Worm (Caenorhabditis elegans) whole organism, L3 larva: ENCODE measurements around the gene C49H3.3.

Source experiments
- R02D3.7 ChIP-seq: fragments of 150-350 bp; optimal IDR thresholded peaks from 2 replicates; lab custom pipeline; 2014; ENCODE audit warnings: missing biosample characterization, missing genetic modification characterization
- ZK546.5 ChIP-seq: sonication (generic microtip); optimal IDR thresholded peaks from 2 replicates; lab custom pipeline; 2017; ENCODE audit warnings: missing biosample characterization, missing genetic modification characterization
- aly-2 ChIP-seq: fragments of 150-350 bp; optimal IDR thresholded peaks from 2 replicates; lab custom pipeline; 2014; ENCODE audit warnings: missing biosample characterization, missing genetic modification characterization
- ama-1 ChIP-seq: fragments of 150-350 bp; optimal IDR thresholded peaks from 2 replicates; lab custom pipeline; 2018
- ceh-16 ChIP-seq: sonication (generic microtip); optimal IDR thresholded peaks from 2 replicates; lab custom pipeline; 2017; ENCODE audit warnings: missing biosample characterization, missing genetic modification characterization
- ceh-82 ChIP-seq: fragments of 150-350 bp; optimal IDR thresholded peaks from 2 replicates; lab custom pipeline; 2014; ENCODE audit warnings: missing biosample characterization, missing genetic modification characterization
- ceh-9 ChIP-seq: sonication (generic microtip); optimal IDR thresholded peaks from 2 replicates; lab custom pipeline; 2018; ENCODE audit warnings: missing biosample characterization, missing genetic modification characterization
- daf-12 ChIP-seq: fragments of 150-350 bp; optimal IDR thresholded peaks from 2 replicates; lab custom pipeline; 2014; ENCODE audit warnings: missing biosample characterization, missing genetic modification reagents, missing genetic modification characterization
- egl-27 ChIP-seq: sonication (generic microtip); optimal IDR thresholded peaks from 4 replicates; lab custom pipeline; 2017; ENCODE audit warnings: missing biosample characterization, missing genetic modification reagents, missing genetic modification characterization
- egl-5 ChIP-seq: fragments of 150-350 bp; optimal IDR thresholded peaks from 2 replicates; lab custom pipeline; 2017; ENCODE audit warnings: missing biosample characterization, missing genetic modification reagents, missing genetic modification characterization, inconsistent platforms
- elt-2 ChIP-seq: sonication (generic microtip); optimal IDR thresholded peaks from 2 replicates; lab custom pipeline; 2016; ENCODE audit warnings: missing genetic modification reagents, mild to moderate bottlenecking, missing genetic modification characterization, missing compliant biosample characterization
- elt-3 ChIP-seq, 3 experiments: fragments of 150-350 bp in 1 of 3; sonication (generic microtip) in 2 of 3; optimal IDR thresholded peaks; 2 replicates in 2 of 3; 4 replicates in 1 of 3; lab custom pipeline; 2014 to 2017; ENCODE audit warnings: missing biosample characterization in 3 of 3, missing genetic modification characterization in 3 of 3
- eor-1 ChIP-seq, 2 experiments: fragments of 150-350 bp; optimal IDR thresholded peaks; 2 replicates each; lab custom pipeline; 2014 to 2018; ENCODE audit warnings: missing biosample characterization in 2 of 2, missing genetic modification characterization in 2 of 2
- fkh-10 ChIP-seq: sonication (generic microtip); optimal IDR thresholded peaks from 2 replicates; lab custom pipeline; 2017; ENCODE audit warnings: missing biosample characterization, missing genetic modification reagents, missing genetic modification characterization
- fkh-2 ChIP-seq: fragments of 150-350 bp; optimal IDR thresholded peaks from 2 replicates; lab custom pipeline; 2014; ENCODE audit warnings: missing biosample characterization, missing genetic modification reagents, missing genetic modification characterization
- hmg-11 ChIP-seq: sonication (generic microtip); optimal IDR thresholded peaks from 2 replicates; lab custom pipeline; 2016; ENCODE audit warnings: missing genetic modification characterization, missing compliant biosample characterization
- jun-1 ChIP-seq: fragments of 150-350 bp; optimal IDR thresholded peaks from 2 replicates; lab custom pipeline; 2014; ENCODE audit warnings: missing biosample characterization, missing genetic modification reagents, missing genetic modification characterization
- lin-15B ChIP-seq: fragments of 150-350 bp; optimal IDR thresholded peaks from 2 replicates; lab custom pipeline; 2014; ENCODE audit warnings: missing biosample characterization, missing genetic modification characterization
- lin-39 ChIP-seq: fragments of 150-350 bp; optimal IDR thresholded peaks from 2 replicates; lab custom pipeline; 2018; ENCODE audit warnings: missing biosample characterization, missing genetic modification reagents, missing genetic modification characterization
- lsy-12 ChIP-seq: sonication (generic microtip); optimal IDR thresholded peaks from 2 replicates; lab custom pipeline; 2016; ENCODE audit warnings: mild to moderate bottlenecking, missing genetic modification characterization, missing compliant biosample characterization
- mdl-1 ChIP-seq: fragments of 150-350 bp; optimal IDR thresholded peaks from 2 replicates; lab custom pipeline; 2014; ENCODE audit warnings: missing biosample characterization, missing genetic modification characterization
- mml-1 ChIP-seq: fragments of 150-350 bp; sonication (generic microtip); optimal IDR thresholded peaks from 3 replicates; lab custom pipeline; 2014; ENCODE audit warnings: missing biosample characterization, missing genetic modification characterization
- nfya-1 ChIP-seq: sonication (generic microtip); optimal IDR thresholded peaks from 2 replicates; lab custom pipeline; 2017; ENCODE audit warnings: missing genetic modification characterization, mild to moderate bottlenecking, missing compliant biosample characterization, antibody characterized with exemption, moderate library complexity; ENCODE audit not compliant: insufficient read depth
- nhr-12 ChIP-seq: fragments of 150-350 bp; optimal IDR thresholded peaks from 2 replicates; lab custom pipeline; 2014; ENCODE audit warnings: missing biosample characterization, missing genetic modification characterization
- nhr-23 ChIP-seq: fragments of 150-350 bp; optimal IDR thresholded peaks from 2 replicates; lab custom pipeline; 2014; ENCODE audit warnings: missing biosample characterization, missing genetic modification reagents, missing genetic modification characterization
- nhr-237 ChIP-seq: fragments of 150-350 bp; optimal IDR thresholded peaks from 2 replicates; lab custom pipeline; 2014; ENCODE audit warnings: missing biosample characterization, missing genetic modification characterization
- nhr-28 ChIP-seq: fragments of 150-350 bp; optimal IDR thresholded peaks from 2 replicates; lab custom pipeline; 2014; ENCODE audit warnings: missing biosample characterization, missing genetic modification characterization
- nhr-43 ChIP-seq: sonication (generic microtip); optimal IDR thresholded peaks from 2 replicates; lab custom pipeline; 2016; ENCODE audit warnings: mild to moderate bottlenecking, missing genetic modification characterization, missing compliant biosample characterization; ENCODE audit not compliant: poor library complexity, severe bottlenecking
- nhr-67 ChIP-seq: fragments of 150-350 bp; optimal IDR thresholded peaks from 2 replicates; lab custom pipeline; 2014; ENCODE audit warnings: missing biosample characterization, missing genetic modification characterization
- nhr-76 ChIP-seq: fragments of 150-350 bp; sonication (generic microtip); optimal IDR thresholded peaks from 5 replicates; lab custom pipeline; 2014; ENCODE audit warnings: missing biosample characterization, missing genetic modification characterization
- nhr-77 ChIP-seq: fragments of 150-350 bp; optimal IDR thresholded peaks from 2 replicates; lab custom pipeline; 2014; ENCODE audit warnings: missing biosample characterization, missing genetic modification characterization
- pha-4 ChIP-seq: fragments of 150-350 bp; optimal IDR thresholded peaks from 2 replicates; lab custom pipeline; 2014; ENCODE audit warnings: missing biosample characterization, missing genetic modification reagents, missing genetic modification characterization
- pqm-1 ChIP-seq: fragments of 150-350 bp; optimal IDR thresholded peaks from 2 replicates; lab custom pipeline; 2017; ENCODE audit warnings: missing biosample characterization, missing genetic modification characterization, inconsistent platforms
- skn-1 ChIP-seq: fragments of 150-350 bp; optimal IDR thresholded peaks from 2 replicates; lab custom pipeline; 2014; ENCODE audit warnings: missing biosample characterization, missing genetic modification characterization
- snpc-4 ChIP-seq: fragments of 150-350 bp; optimal IDR thresholded peaks from 2 replicates; lab custom pipeline; 2014; ENCODE audit warnings: missing biosample characterization, missing genetic modification characterization
- tbx-2 ChIP-seq: sonication (generic microtip); optimal IDR thresholded peaks from 2 replicates; lab custom pipeline; 2016; ENCODE audit warnings: mild to moderate bottlenecking, missing genetic modification characterization, missing compliant biosample characterization
- unc-39 ChIP-seq: sonication (generic microtip); optimal IDR thresholded peaks from 4 replicates; lab custom pipeline; 2017; ENCODE audit warnings: missing biosample characterization, missing genetic modification characterization
- zag-1 ChIP-seq: fragments of 150-350 bp; optimal IDR thresholded peaks from 2 replicates; lab custom pipeline; 2014; ENCODE audit warnings: missing biosample characterization, missing genetic modification characterization
- ztf-11 ChIP-seq: fragments of 150-350 bp; optimal IDR thresholded peaks from 2 replicates; lab custom pipeline; 2014; ENCODE audit warnings: missing biosample characterization, missing genetic modification characterization
- ztf-4 ChIP-seq: fragments of 150-350 bp; optimal IDR thresholded peaks from 2 replicates; lab custom pipeline; 2014; ENCODE audit warnings: missing biosample characterization, missing genetic modification characterization

Gene C49H3.3

DNA sequence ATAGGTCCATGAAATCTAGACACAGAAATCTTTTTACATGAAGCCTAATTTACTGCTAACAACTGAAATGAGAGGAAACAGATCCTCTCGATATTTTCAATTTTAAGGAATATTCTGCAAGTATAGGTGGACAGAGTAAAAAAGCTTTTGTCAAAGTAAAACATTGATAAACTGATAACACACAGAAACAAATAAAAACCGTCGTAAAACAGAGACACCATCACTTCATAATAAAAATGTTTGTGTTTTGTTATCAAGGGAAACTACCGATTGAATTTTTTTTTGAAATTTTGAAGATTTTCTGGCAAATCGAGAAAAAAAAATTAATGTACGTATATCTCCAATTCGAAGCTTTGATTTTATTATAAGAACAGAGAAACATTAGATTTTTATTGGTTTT, 43.0 kb upstream of the C49H3.3 start:
- peak; percentile 4 for TF ChIP-seq pha-4 (tag; lab: Kevin White, UChicago)
- no peak for TF ChIP-seq nhr-23 (tag; lab: Kevin White, UChicago)
- TF ChIP-seq elt-2 (tag; lab: Kevin White, UChicago) = peak; percentile 55
- TF ChIP-seq egl-5 = no peak

DNA sequence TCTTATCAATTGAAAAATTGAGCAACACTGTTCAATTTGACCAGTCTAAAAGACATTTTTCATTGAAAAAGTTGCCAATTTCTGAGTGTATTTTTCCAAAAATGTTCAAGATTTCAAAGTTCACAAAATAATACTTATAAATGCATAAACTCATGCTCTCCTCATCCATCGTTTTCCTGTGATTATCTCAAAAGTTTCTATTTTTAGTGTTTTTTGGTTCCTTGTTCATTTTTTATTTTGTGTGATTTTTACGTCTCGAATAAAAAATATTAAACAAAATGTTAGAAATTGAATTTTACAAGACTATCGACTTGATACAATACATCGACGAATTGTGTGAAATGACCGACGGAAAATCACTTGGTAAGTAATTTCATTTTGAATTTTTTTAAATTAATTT, 42.4 kb upstream of the C49H3.3 start, which contains the start of gene atic-1:
atic-1 (plus strand) TSS at position 301 of the 400 bp plus-strand sequence.
- TF ChIP-seq snpc-4 (tag; lab: Kevin White, UChicago) (no peak), R02D3.7 (tag; lab: Kevin White, UChicago) (no peak), nhr-12 (tag; lab: Kevin White, UChicago) (no peak), fkh-10 (GFP tag; lab: Kevin White, UChicago) (no peak), hmg-11 (tag; lab: Kevin White, UChicago) (no peak)

DNA sequence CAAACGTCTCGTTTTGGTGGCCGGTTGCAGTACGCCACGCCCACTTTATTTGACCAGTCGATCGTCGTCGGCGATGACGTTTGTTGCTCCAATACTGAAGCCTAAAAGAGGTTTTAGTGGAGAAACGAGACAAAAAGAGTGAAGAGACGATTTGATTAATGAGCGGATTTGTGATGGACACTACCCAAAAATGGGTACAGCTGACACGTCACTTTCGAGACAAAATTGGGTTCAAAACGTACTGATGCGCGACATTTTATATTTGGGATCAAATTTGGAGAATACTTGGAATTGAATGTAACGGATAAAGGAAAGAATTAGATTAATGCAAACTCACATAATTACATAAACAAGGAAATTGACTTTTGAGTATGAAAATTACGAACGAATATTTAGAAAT, 26.7 kb upstream of the C49H3.3 start, which contains the start of gene ilys-4:
ilys-4 (minus strand) TSS at position 101 of the 400 bp plus-strand sequence.
- TF ChIP-seq lin-39 (tag; lab: Kevin White, UChicago) (peak; percentile 62), eor-1 (tag; optimal IDR thresholded peaks at IDR 0.05; lab: Kevin White, UChicago) (no peak)
- TF ChIP-seq, all 47 proteins: peak for 1

DNA sequence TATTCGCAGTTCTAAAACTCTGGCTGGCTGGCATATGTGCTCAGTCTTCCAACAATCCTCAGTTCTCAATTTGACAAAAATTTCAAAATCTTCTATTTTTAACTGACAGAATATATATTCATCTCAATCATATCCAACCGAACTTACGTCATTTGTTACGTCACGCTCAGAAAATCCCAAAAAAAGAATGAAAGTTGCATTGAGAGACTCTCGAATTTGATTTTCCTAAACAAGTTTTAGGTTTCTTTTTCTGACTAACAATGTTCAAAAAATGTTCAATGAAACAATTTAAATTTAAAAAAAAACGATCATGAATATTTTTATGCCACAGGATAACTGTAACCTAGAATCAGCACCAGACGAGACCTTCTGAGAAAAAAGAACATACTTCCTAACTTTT, 26.2 kb upstream of the C49H3.3 start:
- TF ChIP-seq nhr-43 = no peak
- peak; percentile 74 for TF ChIP-seq fkh-10 (GFP tag; lab: Kevin White, UChicago)

DNA sequence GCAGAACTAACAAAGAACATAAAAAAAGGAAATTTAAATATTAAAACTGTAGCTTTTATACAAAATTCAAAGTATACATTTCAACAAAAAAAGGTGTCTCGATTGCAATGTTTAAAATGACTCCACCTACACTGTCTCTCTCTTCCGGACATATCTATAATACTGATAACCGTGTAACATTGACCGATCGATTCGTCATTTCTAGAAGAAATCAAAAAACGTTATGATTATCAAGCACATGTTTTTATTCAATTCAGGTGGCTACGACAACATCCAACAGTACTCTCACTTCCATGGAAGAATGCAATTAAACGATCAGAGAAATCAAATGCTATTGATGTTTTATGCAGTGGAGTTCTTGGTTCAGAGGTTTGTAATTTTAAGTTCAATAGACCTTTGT, 25.7 kb upstream of the C49H3.3 start:
- no peak for TF ChIP-seq daf-12
- TF ChIP-seq unc-39 (tag; lab: Kevin White, UChicago) = no peak
- TF ChIP-seq lsy-12 = no peak
- peak; percentile 75 for TF ChIP-seq pqm-1
- TF ChIP-seq elt-2 (tag; lab: Kevin White, UChicago) = peak; percentile 79
- no peak for TF ChIP-seq skn-1 (tag; lab: Kevin White, UChicago)
- TF ChIP-seq fkh-2 (tag; lab: Kevin White, UChicago) = no peak
- TF ChIP-seq nhr-67 (tag; lab: Kevin White, UChicago) = no peak
- TF ChIP-seq nhr-23 (tag; lab: Kevin White, UChicago) = no peak
- TF ChIP-seq ztf-4 (tag; lab: Kevin White, UChicago) = no peak
- no peak for TF ChIP-seq zag-1 (tag; lab: Kevin White, UChicago)
- no peak for TF ChIP-seq ZK546.5 (tag; lab: Kevin White, UChicago)
- no peak for TF ChIP-seq hmg-11 (tag; lab: Kevin White, UChicago)
- TF ChIP-seq lin-39 (tag; lab: Kevin White, UChicago) = no peak
- TF ChIP-seq pha-4 (tag; lab: Kevin White, UChicago) = peak; percentile 42
- no peak for TF ChIP-seq elt-3 (tag; optimal IDR thresholded peaks at IDR 0.05; lab: Kevin White, UChicago)
- TF ChIP-seq mml-1 (tag; lab: Kevin White, UChicago) = no peak

DNA sequence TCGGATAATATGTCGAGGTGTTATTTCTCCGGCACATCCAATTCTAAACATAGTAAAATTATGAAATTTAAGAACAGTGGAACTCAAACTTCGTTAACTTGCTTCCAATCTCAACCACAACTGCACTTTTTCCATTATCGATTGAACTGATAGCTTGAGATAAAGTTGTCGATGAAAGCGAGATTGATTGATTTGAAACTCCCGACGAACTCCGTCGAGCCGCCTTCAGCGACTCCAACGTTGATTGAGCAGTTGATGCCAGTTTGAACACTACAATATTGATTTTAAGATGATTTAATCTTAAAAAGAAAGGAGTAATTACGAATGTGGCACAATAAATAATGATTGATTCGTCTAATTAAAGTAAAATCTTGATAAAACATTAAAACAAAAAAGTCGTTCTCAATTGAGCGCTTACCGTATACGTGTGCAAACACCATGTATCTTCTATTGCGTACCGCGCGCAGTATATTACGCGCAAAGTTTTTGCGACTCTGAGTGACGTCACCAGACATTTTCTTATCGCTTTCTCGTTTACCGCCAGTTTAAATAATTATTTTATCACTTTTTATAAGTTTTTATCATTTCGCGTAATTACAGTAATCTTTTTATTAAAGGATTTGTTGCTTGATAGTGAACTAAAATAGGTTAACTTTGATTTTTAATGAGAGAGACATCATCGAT, 21.8 kb upstream of the C49H3.3 start, which contains the start of gene arp-11:
arp-11 (minus strand) TSS at position 51 of the 684 bp plus-strand sequence.
- peak; percentile 53 for TF ChIP-seq snpc-4 (tag; lab: Kevin White, UChicago)
- TF ChIP-seq R02D3.7 (tag; lab: Kevin White, UChicago) = no peak
- TF ChIP-seq skn-1 (tag; lab: Kevin White, UChicago) = no peak
- TF ChIP-seq ceh-9 (tag; lab: Kevin White, UChicago) = no peak
- TF ChIP-seq pha-4 (tag; lab: Kevin White, UChicago) = peak; percentile 92
- peak; percentile 90 for TF ChIP-seq nfya-1 (tag; lab: Kevin White, UChicago)
- TF ChIP-seq ZK546.5 (tag; lab: Kevin White, UChicago) = no peak
- no peak for TF ChIP-seq nhr-67 (tag; lab: Kevin White, UChicago)
- no peak for TF ChIP-seq tbx-2 (tag; lab: Kevin White, UChicago)
- no peak for TF ChIP-seq daf-12
- TF ChIP-seq nhr-23 (tag; lab: Kevin White, UChicago) = peak; percentile 71
- TF ChIP-seq jun-1 (tag; lab: Kevin White, UChicago) = peak; percentile 69
- TF ChIP-seq nhr-77 (tag; lab: Kevin White, UChicago) = no peak
- no peak for TF ChIP-seq elt-3 (tag; optimal IDR thresholded peaks at IDR 0.05; lab: Kevin White, UChicago)
- no peak for TF ChIP-seq ceh-82 (tag; lab: Kevin White, UChicago)
- peak; percentile 54 for TF ChIP-seq lsy-12
- TF ChIP-seq mdl-1 = no peak
- no peak for TF ChIP-seq aly-2
- peak; percentile 70 for TF ChIP-seq lin-15B (tag; lab: Kevin White, UChicago)
- no peak for TF ChIP-seq nhr-28 (tag; lab: Kevin White, UChicago)
- TF ChIP-seq nhr-237 (tag; lab: Kevin White, UChicago) = no peak
- no peak for TF ChIP-seq fkh-2 (tag; lab: Kevin White, UChicago)
- peak; percentile 15 for TF ChIP-seq lin-39 (tag; lab: Kevin White, UChicago)
- TF ChIP-seq ama-1 (lab: Kevin White, UChicago) = no peak
- TF ChIP-seq eor-1 (tag; optimal IDR thresholded peaks at IDR 0.05; lab: Kevin White, UChicago) = no peak
- TF ChIP-seq nhr-12 (tag; lab: Kevin White, UChicago) = no peak
- no peak for TF ChIP-seq nhr-76
- no peak for TF ChIP-seq ztf-11 (tag; lab: Kevin White, UChicago)
- TF ChIP-seq egl-27 = no peak
- TF ChIP-seq pqm-1 = peak; percentile 84
- TF ChIP-seq ceh-16 (tag; lab: Kevin White, UChicago) = no peak
